Fruit fly (Drosophila melanogaster) whole organism, adult: Measurements from ENCODE around the gene Cpr72Ec.
A peak's percentile ranks its signal among the peaks of the same experiment; 100 is the strongest.

Experiments
- CG11617 ChIP-seq: fragments of 200-800 bp; sonication (Bioruptor generic); optimal IDR thresholded peaks from 2 replicates; lab custom pipeline; 2017; ENCODE audit warnings: mild to moderate bottlenecking, missing biosample characterization, missing genetic modification reagents, missing genetic modification characterization
- CG12768 ChIP-seq: fragments of 200-800 bp; sonication (Bioruptor generic); optimal IDR thresholded peaks from 2 replicates; lab custom pipeline; 2017; ENCODE audit warnings: missing biosample characterization, missing genetic modification characterization, mild to moderate bottlenecking, moderate library complexity, missing genetic modification reagents
- CG14711 ChIP-seq: fragments of 200-800 bp; sonication (Bioruptor generic); optimal IDR thresholded peaks from 2 replicates; lab custom pipeline; 2018; ENCODE audit warnings: missing biosample characterization, mild to moderate bottlenecking, missing genetic modification characterization, moderate library complexity
- CG1620 ChIP-seq: fragments of 200-800 bp; sonication (Bioruptor generic); optimal IDR thresholded peaks from 2 replicates; lab custom pipeline; 2016; ENCODE audit warnings: missing biosample characterization, missing genetic modification characterization
- CG33017 ChIP-seq: fragments of 200-800 bp; sonication (Bioruptor generic); optimal IDR thresholded peaks from 2 replicates; lab custom pipeline; 2018; ENCODE audit warnings: missing biosample characterization, mild to moderate bottlenecking, missing genetic modification characterization, moderate library complexity
- CG5204 ChIP-seq: fragments of 200-800 bp; sonication (Bioruptor generic); optimal IDR thresholded peaks from 2 replicates; lab custom pipeline; 2016; ENCODE audit warnings: missing biosample characterization, missing genetic modification characterization
- CG7045 ChIP-seq: fragments of 200-800 bp; sonication (Bioruptor generic); optimal IDR thresholded peaks from 2 replicates; lab custom pipeline; 2017; ENCODE audit warnings: missing biosample characterization, mild to moderate bottlenecking, missing genetic modification characterization
- CG7101 ChIP-seq: fragments of 200-800 bp; sonication (Bioruptor generic); optimal IDR thresholded peaks from 2 replicates; lab custom pipeline; 2018; ENCODE audit warnings: missing biosample characterization, mild to moderate bottlenecking, missing genetic modification characterization, moderate library complexity
- Clk ChIP-seq: fragments of 200-800 bp; sonication (Bioruptor generic); optimal IDR thresholded peaks from 2 replicates; lab custom pipeline; 2017; ENCODE audit warnings: missing biosample characterization, missing genetic modification characterization
- Crg-1 ChIP-seq: fragments of 200-800 bp; sonication (Bioruptor generic); optimal IDR thresholded peaks from 2 replicates; lab custom pipeline; 2016; ENCODE audit warnings: missing biosample characterization, missing genetic modification characterization
- Hr96 ChIP-seq: fragments of 200-800 bp; sonication (Bioruptor generic); optimal IDR thresholded peaks from 2 replicates; lab custom pipeline; 2016; ENCODE audit warnings: missing biosample characterization, missing genetic modification characterization
- Mnt ChIP-seq: fragments of 200-800 bp; sonication (Bioruptor generic); optimal IDR thresholded peaks from 2 replicates; lab custom pipeline; 2016; ENCODE audit warnings: missing biosample characterization, mild to moderate bottlenecking, missing genetic modification characterization
- bab1 ChIP-seq: fragments of 200-800 bp; sonication (Bioruptor generic); optimal IDR thresholded peaks from 3 replicates; lab custom pipeline; 2019; ENCODE audit warnings: missing biosample characterization, mild to moderate bottlenecking, missing genetic modification characterization, moderate library complexity
- cic ChIP-seq: fragments of 200-800 bp; sonication (Bioruptor generic); optimal IDR thresholded peaks from 2 replicates; lab custom pipeline; 2017; ENCODE audit warnings: missing biosample characterization, mild to moderate bottlenecking, missing genetic modification characterization, moderate library complexity
- cnc ChIP-seq, 2 experiments: fragments of >200 bp; optimal IDR thresholded peaks; 2 replicates each; lab custom pipeline; 2017
- kay ChIP-seq: fragments of 200-800 bp; sonication (Bioruptor generic); peaks from one replicate; lab custom pipeline; 2016; ENCODE audit warnings: missing biosample characterization, missing genetic modification characterization, borderline replicate concordance
- ovo ChIP-seq: fragments of 200-800 bp; sonication (Bioruptor generic); optimal IDR thresholded peaks from 2 replicates; lab custom pipeline; 2016; ENCODE audit warnings: missing biosample characterization, missing genetic modification characterization
- pad ChIP-seq: fragments of 200-800 bp; sonication (Bioruptor generic); optimal IDR thresholded peaks from 3 replicates; lab custom pipeline; 2017; ENCODE audit warnings: missing biosample characterization, missing genetic modification characterization, mild to moderate bottlenecking, moderate library complexity, missing genetic modification reagents
- tj ChIP-seq: fragments of 200-800 bp; sonication (Bioruptor generic); optimal IDR thresholded peaks from 3 replicates; lab custom pipeline; 2017; ENCODE audit warnings: missing biosample characterization, mild to moderate bottlenecking, missing genetic modification characterization, moderate library complexity
- toe ChIP-seq: fragments of 200-800 bp; sonication (Bioruptor generic); optimal IDR thresholded peaks from 2 replicates; lab custom pipeline; 2016; ENCODE audit warnings: missing biosample characterization, missing genetic modification characterization

Cpr72Ec gene

dm6 chr3L:16408609-16409439 lies 41.7 kb upstream of the Cpr72Ec start:
- TF ChIP-seq Crg-1 (GFP tag; lab: Kevin White, UChicago) (no peak), CG1620 (GFP tag; lab: Kevin White, UChicago) (no peak), Mnt (GFP tag; lab: Kevin White, UChicago) (no peak), kay (GFP tag; lab: Kevin White, UChicago) (peak; percentile 71), Clk (GFP tag; lab: Kevin White, UChicago) (no peak), CG5204 (no peak), CG33017 (peak; percentile 6), CG7101 (tag; lab: Kevin White, UChicago) (no peak), CG11617 (GFP tag; lab: Kevin White, UChicago) (peak; percentile 29), Hr96 (GFP tag; lab: Kevin White, UChicago) (no peak), CG14711 (tag; lab: Kevin White, UChicago) (peak; percentile 2), ovo (GFP tag; lab: Kevin White, UChicago) (peak; percentile 2), tj (GFP tag; lab: Kevin White, UChicago) (peak; percentile 30), CG7045 (GFP tag; lab: Kevin White, UChicago) (peak; percentile 46), pad (GFP tag; lab: Kevin White, UChicago) (peak; percentile 61), bab1 (GFP tag; lab: Kevin White, UChicago) (peak; percentile 35)

dm6 chr3L:16407815-16408608 lies 40.9 kb upstream of the Cpr72Ec start:
- TF ChIP-seq CG12768 (GFP tag; lab: Kevin White, UChicago) (no peak), tj (GFP tag; lab: Kevin White, UChicago) (no peak), Mnt (GFP tag; lab: Kevin White, UChicago) (no peak), Crg-1 (GFP tag; lab: Kevin White, UChicago) (no peak), CG7101 (tag; lab: Kevin White, UChicago) (no peak), CG33017 (no peak), cic (GFP tag; lab: Kevin White, UChicago) (no peak), ovo (GFP tag; lab: Kevin White, UChicago) (no peak), Clk (GFP tag; lab: Kevin White, UChicago) (no peak), cnc (optimal IDR thresholded peaks at IDR 0.05; lab: Kevin White, UChicago) (no peak), pad (GFP tag; lab: Kevin White, UChicago) (no peak), bab1 (GFP tag; lab: Kevin White, UChicago) (no peak), CG1620 (GFP tag; lab: Kevin White, UChicago) (no peak), CG7045 (GFP tag; lab: Kevin White, UChicago) (no peak), CG11617 (GFP tag; lab: Kevin White, UChicago) (no peak), CG14711 (tag; lab: Kevin White, UChicago) (no peak)

DNA sequence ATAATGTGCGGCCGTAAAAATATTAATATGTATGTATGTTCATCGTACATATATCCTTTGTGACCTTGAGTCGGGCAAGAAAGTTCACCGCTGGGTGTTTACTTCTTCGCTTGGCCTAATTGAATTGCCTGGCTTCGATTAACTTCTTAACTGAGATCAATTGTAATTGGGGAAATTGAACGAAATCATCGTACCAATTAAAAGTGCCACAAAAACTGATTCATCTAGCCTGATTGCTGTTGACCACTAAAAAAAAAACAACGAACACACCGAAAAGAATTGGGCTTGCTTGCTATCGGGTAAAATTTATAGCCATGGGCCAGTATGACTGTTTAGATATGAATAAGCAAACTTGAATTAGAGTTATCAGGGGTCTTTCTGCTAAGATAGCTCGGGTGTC lies 35.1 kb upstream of the Cpr72Ec start:
- no peak for TF ChIP-seq cnc (optimal IDR thresholded peaks at IDR 0.05; lab: Kevin White, UChicago)
- TF ChIP-seq CG7045 (GFP tag; lab: Kevin White, UChicago): no peak
- TF ChIP-seq CG7101 (tag; lab: Kevin White, UChicago): no peak
- no peak for TF ChIP-seq pad (GFP tag; lab: Kevin White, UChicago)
- TF ChIP-seq Crg-1 (GFP tag; lab: Kevin White, UChicago): no peak
- TF ChIP-seq CG12768 (GFP tag; lab: Kevin White, UChicago): no peak
- TF ChIP-seq CG14711 (tag; lab: Kevin White, UChicago): no peak
- no peak for TF ChIP-seq cic (GFP tag; lab: Kevin White, UChicago)
- no peak for TF ChIP-seq CG33017
- no peak for TF ChIP-seq bab1 (GFP tag; lab: Kevin White, UChicago)
- TF ChIP-seq toe (GFP tag; lab: Kevin White, UChicago): no peak
- no peak for TF ChIP-seq CG1620 (GFP tag; lab: Kevin White, UChicago)

DNA sequence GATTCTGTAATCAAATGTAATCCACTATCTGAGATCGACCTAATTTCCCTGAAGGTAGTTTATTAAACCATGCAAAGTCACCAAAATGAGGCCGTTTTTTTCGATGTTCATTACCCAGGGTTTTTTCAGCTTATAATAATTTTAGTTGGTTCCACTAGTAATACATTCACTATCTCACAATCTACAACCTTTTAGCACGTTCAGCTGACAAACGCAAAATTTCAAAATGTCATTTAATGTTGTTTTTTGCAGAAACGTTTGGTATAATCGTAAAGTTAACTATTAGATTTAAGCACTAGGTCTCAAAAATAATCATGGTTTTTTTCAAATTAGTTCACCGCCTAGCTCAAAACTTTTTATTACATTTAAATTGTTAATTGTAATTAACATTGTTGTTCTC lies 33.0 kb upstream of the Cpr72Ec start, which contains the start of gene CG44836:
Gene CG44836, minus strand, starts transcription at position 101 of the 400 bp plus-strand sequence.
- TF ChIP-seq kay (GFP tag; lab: Kevin White, UChicago) (peak; percentile 20), Mnt (GFP tag; lab: Kevin White, UChicago) (no peak)

- TF ChIP-seq cnc (optimal IDR thresholded peaks at IDR 0.05; lab: Kevin White, UChicago): no peak
- no peak for TF ChIP-seq toe (GFP tag; lab: Kevin White, UChicago)
- no peak for TF ChIP-seq CG12768 (GFP tag; lab: Kevin White, UChicago)
- no peak for TF ChIP-seq CG1620 (GFP tag; lab: Kevin White, UChicago)
Observed at dm6 chr3L:16394506-16394905, 27.4 kb upstream of the Cpr72Ec start, which contains the start of gene Gagr. Gene Gagr, plus strand, starts transcription at chr3L:16394586.

DNA sequence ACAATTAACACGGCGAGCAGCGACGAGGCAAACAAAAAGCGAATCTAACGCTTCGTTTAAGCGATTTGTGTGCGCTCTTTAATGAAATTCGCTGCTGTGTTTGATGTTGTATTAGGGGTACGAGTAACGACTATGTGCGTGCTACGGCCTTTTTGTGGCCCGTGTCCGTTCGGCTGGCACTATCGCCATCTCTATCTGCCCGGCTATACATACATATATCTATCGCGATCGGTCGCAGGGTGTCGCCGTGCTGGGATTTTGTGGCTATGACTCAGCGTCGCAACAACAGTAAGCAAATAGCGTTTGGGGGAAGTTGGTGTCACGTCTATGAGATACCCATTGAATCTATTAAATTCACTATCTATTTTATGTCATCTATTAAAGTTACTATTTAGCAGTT lies 26.6 kb upstream of the Cpr72Ec start:
- TF ChIP-seq CG7101 (tag; lab: Kevin White, UChicago) (no peak), CG14711 (tag; lab: Kevin White, UChicago) (no peak), CG12768 (GFP tag; lab: Kevin White, UChicago) (no peak), Hr96 (GFP tag; lab: Kevin White, UChicago) (no peak), Crg-1 (GFP tag; lab: Kevin White, UChicago) (no peak), kay (GFP tag; lab: Kevin White, UChicago) (peak; percentile 53)
